Fruit fly (Drosophila melanogaster) whole organism, adult: ENCODE results near the gene pros.

Experiments
- cic ChIP-seq: fragments of 200-800 bp; sonication (Bioruptor generic); optimal IDR thresholded peaks from 2 replicates; lab custom pipeline; 2017; ENCODE audit warnings: missing biosample characterization, mild to moderate bottlenecking, missing genetic modification characterization, moderate library complexity
- kay ChIP-seq: fragments of 200-800 bp; sonication (Bioruptor generic); peaks from one replicate; lab custom pipeline; 2016; ENCODE audit warnings: missing biosample characterization, missing genetic modification characterization, borderline replicate concordance
- ovo ChIP-seq: fragments of 200-800 bp; sonication (Bioruptor generic); optimal IDR thresholded peaks from 2 replicates; lab custom pipeline; 2016; ENCODE audit warnings: missing biosample characterization, missing genetic modification characterization
- pad ChIP-seq: fragments of 200-800 bp; sonication (Bioruptor generic); optimal IDR thresholded peaks from 3 replicates; lab custom pipeline; 2017; ENCODE audit warnings: missing biosample characterization, missing genetic modification characterization, mild to moderate bottlenecking, moderate library complexity, missing genetic modification reagents

- no peak for TF ChIP-seq cic (GFP tag; lab: Kevin White, UChicago)
- no peak for TF ChIP-seq pad (GFP tag; lab: Kevin White, UChicago)
- TF ChIP-seq kay (GFP tag; lab: Kevin White, UChicago) = no peak
- TF ChIP-seq ovo = no peak
Measured at dm6 chr3R:11418568-11418967, 90.3 kb downstream of the pros start, which contains the start of the genes bumpel and CG45676.
